Fruit fly (Drosophila melanogaster) whole organism, embryonic: ENCODE results near the gene CG7766.

Source experiments
- Abd-B ChIP-seq: fragments of 200-800 bp; sonication (Bioruptor generic); optimal IDR thresholded peaks from 2 replicates; lab custom pipeline; 2018; ENCODE audit warnings: missing biosample characterization, mild to moderate bottlenecking, missing genetic modification characterization, moderate library complexity
- Ada2b ChIP-seq: fragments of 200-800 bp; sonication (Bioruptor generic); IDR thresholded peaks from 2 replicates; pipeline ENCODE4 v1.3.6; 2022; ENCODE audit warnings: missing biosample characterization, missing genetic modification characterization
- Asciz ChIP-seq: fragments of 200-800 bp; sonication (Bioruptor generic); optimal IDR thresholded peaks from 2 replicates; lab custom pipeline; 2017; ENCODE audit warnings: missing biosample characterization, mild to moderate bottlenecking, missing genetic modification characterization, missing genetic modification reagents
- Bdp1 ChIP-seq: fragments of 200-800 bp; sonication (Bioruptor generic); optimal IDR thresholded peaks from 3 replicates; lab custom pipeline; 2016; ENCODE audit warnings: missing biosample characterization, missing genetic modification characterization
- CG10147 ChIP-seq: fragments of 200-800 bp; sonication (Bioruptor generic); optimal IDR thresholded peaks from 2 replicates; lab custom pipeline; 2019; ENCODE audit warnings: missing biosample characterization, mild to moderate bottlenecking, missing genetic modification characterization, moderate library complexity
- CG11504 ChIP-seq: fragments of 200-800 bp; sonication (Bioruptor generic); optimal IDR thresholded peaks from 3 replicates; lab custom pipeline; 2019; ENCODE audit warnings: missing biosample characterization, mild to moderate bottlenecking, missing genetic modification characterization, moderate library complexity
- CG12155 ChIP-seq: fragments of 200-800 bp; sonication (Bioruptor generic); optimal IDR thresholded peaks from 3 replicates; lab custom pipeline; 2016; ENCODE audit warnings: missing biosample characterization, missing genetic modification characterization
- CG12299 ChIP-seq: fragments of 200-800 bp; sonication (Bioruptor generic); optimal IDR thresholded peaks from 2 replicates; lab custom pipeline; 2018; ENCODE audit warnings: missing biosample characterization, mild to moderate bottlenecking, missing genetic modification characterization
- CG12391 ChIP-seq: fragments of 200-800 bp; sonication (Bioruptor generic); optimal IDR thresholded peaks from 3 replicates; lab custom pipeline; 2018; ENCODE audit warnings: missing biosample characterization, mild to moderate bottlenecking, missing genetic modification characterization, moderate library complexity
- CG12769 ChIP-seq: fragments of 200-800 bp; sonication (Bioruptor generic); optimal IDR thresholded peaks from 2 replicates; lab custom pipeline; 2019; ENCODE audit warnings: missing biosample characterization, mild to moderate bottlenecking, missing genetic modification characterization, moderate library complexity
- CG17829 ChIP-seq: fragments of 200-800 bp; optimal IDR thresholded peaks from 2 replicates; lab custom pipeline; 2019; ENCODE audit warnings: missing biosample characterization, mild to moderate bottlenecking, missing genetic modification characterization, moderate library complexity
- CG18011 ChIP-seq: fragments of 200-800 bp; sonication (Bioruptor generic); optimal IDR thresholded peaks from 2 replicates; lab custom pipeline; 2017; ENCODE audit warnings: missing biosample characterization, missing genetic modification characterization, mild to moderate bottlenecking, moderate library complexity, missing genotype
- CG18476 ChIP-seq: fragments of 200-800 bp; sonication (Bioruptor generic); optimal IDR thresholded peaks from 2 replicates; lab custom pipeline; 2016; ENCODE audit warnings: missing biosample characterization, mild to moderate bottlenecking, missing genetic modification characterization
- CG6254 ChIP-seq: fragments of 200-800 bp; sonication (Bioruptor generic); optimal IDR thresholded peaks from 3 replicates; lab custom pipeline; 2017; ENCODE audit warnings: mild to moderate bottlenecking, missing biosample characterization, missing genetic modification reagents, missing genetic modification characterization
- CG6689 ChIP-seq: fragments of 200-800 bp; sonication (Bioruptor generic); IDR thresholded peaks from 2 replicates; pipeline ENCODE4 v1.3.6; 2022; ENCODE audit warnings: missing biosample characterization, missing genetic modification characterization
- CG6765 ChIP-seq: fragments of 200-800 bp; sonication (Bioruptor generic); optimal IDR thresholded peaks from 3 replicates; lab custom pipeline; 2017; ENCODE audit warnings: missing biosample characterization, mild to moderate bottlenecking, missing genetic modification characterization
- CG7271 ChIP-seq: fragments of 200-800 bp; sonication (Bioruptor generic); optimal IDR thresholded peaks from 2 replicates; lab custom pipeline; 2018; ENCODE audit warnings: missing biosample characterization, mild to moderate bottlenecking, missing genetic modification characterization, moderate library complexity
- CG7745 ChIP-seq: fragments of 200-800 bp; sonication (Bioruptor generic); optimal IDR thresholded peaks from 2 replicates; lab custom pipeline; 2018; ENCODE audit warnings: missing biosample characterization, mild to moderate bottlenecking, missing genetic modification characterization, moderate library complexity
- CG8478 ChIP-seq: fragments of >200 bp; optimal IDR thresholded peaks from 2 replicates; lab custom pipeline; 2018
- CG9817 ChIP-seq: fragments of 200-800 bp; sonication (Bioruptor generic); optimal IDR thresholded peaks from 2 replicates; lab custom pipeline; 2018; ENCODE audit warnings: missing biosample characterization, mild to moderate bottlenecking, missing genetic modification characterization, moderate library complexity
- CHES-1-like ChIP-seq: fragments of 200-800 bp; sonication (Bioruptor generic); optimal IDR thresholded peaks from 2 replicates; lab custom pipeline; 2016; ENCODE audit warnings: missing biosample characterization, missing genetic modification characterization
- Dfd ChIP-seq, 2 experiments: fragments of >200 bp; optimal IDR thresholded peaks; 2 replicates each; lab custom pipeline; 2017; ENCODE audit warnings: missing biosample characterization in 2 of 2, missing genetic modification characterization in 2 of 2
- Dll ChIP-seq: fragments of 200-800 bp; sonication (Bioruptor generic); IDR thresholded peaks from 4 replicates; pipeline ENCODE4 v1.3.6; 2022; ENCODE audit warnings: missing biosample characterization, missing genetic modification characterization; ENCODE audit not compliant: partially characterized antibody
- Dp ChIP-seq: fragments of 200-800 bp; sonication (Bioruptor generic); optimal IDR thresholded peaks from 2 replicates; lab custom pipeline; 2018; ENCODE audit warnings: missing biosample characterization, mild to moderate bottlenecking, missing genetic modification characterization, moderate library complexity
- Drgx ChIP-seq: fragments of 200-800 bp; sonication (Bioruptor generic); IDR thresholded peaks from 2 replicates; pipeline ENCODE4 v1.3.6; 2022; ENCODE audit warnings: missing biosample characterization, missing genetic modification characterization
- Ets65A ChIP-seq: fragments of 200-800 bp; sonication (Bioruptor generic); peaks from one replicate; lab custom pipeline; 2016; ENCODE audit warnings: missing biosample characterization, missing genetic modification characterization
- Fer1 ChIP-seq: fragments of 200-800 bp; sonication (Bioruptor generic); optimal IDR thresholded peaks from 2 replicates; lab custom pipeline; 2017; ENCODE audit warnings: missing biosample characterization, mild to moderate bottlenecking, missing genetic modification characterization
- Hr39 ChIP-seq: fragments of >200 bp; optimal IDR thresholded peaks from 2 replicates; lab custom pipeline; 2017
- Jarid2 ChIP-seq: fragments of 200-800 bp; sonication (Bioruptor generic); optimal IDR thresholded peaks from 3 replicates; lab custom pipeline; 2017; ENCODE audit warnings: mild to moderate bottlenecking, missing biosample characterization, missing genetic modification reagents, missing genetic modification characterization
- Mes4 ChIP-seq: fragments of 200-800 bp; sonication (Bioruptor generic); optimal IDR thresholded peaks from 2 replicates; lab custom pipeline; 2016; ENCODE audit warnings: missing biosample characterization, missing genetic modification characterization
- NC2β ChIP-seq: fragments of 200-800 bp; sonication (Bioruptor generic); optimal IDR thresholded peaks from 2 replicates; lab custom pipeline; 2016; ENCODE audit warnings: missing biosample characterization, missing genetic modification characterization
- al ChIP-seq: fragments of 200-800 bp; sonication (Bioruptor generic); IDR thresholded peaks from 2 replicates; pipeline ENCODE4 v1.3.6; 2022; ENCODE audit warnings: missing biosample characterization, missing genetic modification characterization
- chif ChIP-seq, 2 experiments: fragments of 200-800 bp; sonication (Bioruptor generic); optimal IDR thresholded peaks; 3 replicates each; lab custom pipeline; 2016; ENCODE audit warnings: missing biosample characterization in 2 of 2, missing genetic modification characterization in 2 of 2
- chinmo ChIP-seq: fragments of 200-800 bp; sonication (Bioruptor generic); IDR thresholded peaks from 4 replicates; pipeline ENCODE4 v1.3.6; 2022; ENCODE audit warnings: missing biosample characterization, missing genetic modification characterization; ENCODE audit not compliant: partially characterized antibody
- ci ChIP-seq: fragments of 200-800 bp; sonication (Bioruptor generic); IDR thresholded peaks from 3 replicates; pipeline ENCODE4 v1.3.6; 2022; ENCODE audit warnings: missing biosample characterization, missing genetic modification characterization
- croc ChIP-seq: fragments of 200-800 bp; sonication (Bioruptor generic); conservative IDR thresholded peaks from 3 replicates; pipeline ENCODE4 v1.3.6; 2022; ENCODE audit warnings: missing biosample characterization, missing genetic modification characterization
- da ChIP-seq: fragments of 200-800 bp; sonication (Bioruptor generic); optimal IDR thresholded peaks from 2 replicates; lab custom pipeline; 2016; ENCODE audit warnings: missing biosample characterization, missing genetic modification characterization
- exex ChIP-seq: fragments of 200-800 bp; sonication (Bioruptor generic); optimal IDR thresholded peaks from 4 replicates; lab custom pipeline; 2018; ENCODE audit warnings: missing biosample characterization, mild to moderate bottlenecking, missing genetic modification characterization, moderate library complexity
- eyg ChIP-seq: fragments of 200-800 bp; sonication (Bioruptor generic); optimal IDR thresholded peaks from 3 replicates; lab custom pipeline; 2016; ENCODE audit warnings: missing biosample characterization, missing genetic modification characterization
- fu2 ChIP-seq: fragments of 200-800 bp; sonication (Bioruptor generic); optimal IDR thresholded peaks from 2 replicates; lab custom pipeline; 2016; ENCODE audit warnings: missing biosample characterization, missing genetic modification characterization
- gce ChIP-seq: fragments of 200-800 bp; sonication (Bioruptor generic); IDR thresholded peaks from 3 replicates; pipeline ENCODE4 v1.3.6; 2022; ENCODE audit warnings: missing biosample characterization, missing genetic modification characterization
- grn ChIP-seq: fragments of 200-800 bp; sonication (Bioruptor generic); optimal IDR thresholded peaks from 3 replicates; lab custom pipeline; 2017; ENCODE audit warnings: missing biosample characterization, missing genetic modification characterization
- hth ChIP-seq: fragments of >200 bp; optimal IDR thresholded peaks from 2 replicates; lab custom pipeline; 2017; ENCODE audit warnings: inconsistent platforms
- ind ChIP-seq: fragments of 200-800 bp; sonication (Bioruptor generic); optimal IDR thresholded peaks from 3 replicates; lab custom pipeline; 2016; ENCODE audit warnings: missing biosample characterization, missing genetic modification characterization
- knrl ChIP-seq: fragments of 200-800 bp; sonication (Bioruptor generic); IDR thresholded peaks from 3 replicates; pipeline ENCODE4 v1.3.6; 2022; ENCODE audit warnings: missing biosample characterization, missing genetic modification characterization; ENCODE audit not compliant: partially characterized antibody
- pfk ChIP-seq: fragments of 200-800 bp; sonication (Bioruptor generic); optimal IDR thresholded peaks from 2 replicates; lab custom pipeline; 2018; ENCODE audit warnings: missing biosample characterization, mild to moderate bottlenecking, missing genetic modification characterization, moderate library complexity
- ranshi ChIP-seq: fragments of 200-800 bp; sonication (Bioruptor generic); IDR thresholded peaks from 2 replicates; pipeline ENCODE4 v1.3.6; 2022; ENCODE audit warnings: missing biosample characterization, missing genetic modification characterization
- sens-2 ChIP-seq: fragments of 200-800 bp; sonication (Bioruptor generic); IDR thresholded peaks from 2 replicates; pipeline ENCODE4 v1.3.6; 2022; ENCODE audit warnings: missing biosample characterization, missing genetic modification characterization
- tin ChIP-seq: fragments of 200-800 bp; sonication (Bioruptor generic); optimal IDR thresholded peaks from 3 replicates; lab custom pipeline; 2016; ENCODE audit warnings: missing biosample characterization, missing genetic modification characterization
- zfh1 ChIP-seq: fragments of 200-800 bp; sonication (Bioruptor generic); IDR thresholded peaks from 3 replicates; pipeline ENCODE4 v1.3.6; 2022; ENCODE audit warnings: missing biosample characterization, missing genetic modification characterization

CG7766 gene

dm6 chrX:9109072-9109844 is 5.7 kb upstream of the CG7766 start (continued):
- TF ChIP-seq da (GFP tag; lab: Kevin White, UChicago) (no peak), CG11504 (tag; lab: Kevin White, UChicago) (no peak), CG6689 (peak; percentile 55), CG8478 (lab: Kevin White, UChicago) (peak; percentile 16), pfk (GFP tag; lab: Kevin White, UChicago) (no peak), sens-2 (GFP tag; lab: Robert Waterston, UW) (no peak), CG9817 (tag; lab: Kevin White, UChicago) (peak; percentile 38), Drgx (GFP tag; lab: Robert Waterston, UW) (peak; percentile 53), ci (GFP tag; lab: Robert Waterston, UW) (0 out of 3 replicates have a peak, but pooled peaks have one; percentile 24), CG12769 (tag; lab: Kevin White, UChicago) (no peak), Jarid2 (GFP tag; lab: Kevin White, UChicago) (no peak), Ada2b (0 out of 2 replicates have a peak, but pooled peaks have one; percentile 30), CG12155 (GFP tag; lab: Kevin White, UChicago) (peak; percentile 38), Dll (GFP tag; lab: Robert Waterston, UW) (0 out of 4 replicates have a peak, but pooled peaks have one; percentile 28), Dfd (GFP tag; optimal IDR thresholded peaks at IDR 0.05; lab: Kevin White, UChicago) (no peak), chinmo (GFP tag; lab: Robert Waterston, UW) (no peak), CG10147 (GFP tag; lab: Kevin White, UChicago) (peak; percentile 15), ind (GFP tag; lab: Kevin White, UChicago) (peak; percentile 65), tin (GFP tag; lab: Kevin White, UChicago) (peak; percentile 60), Asciz (GFP tag; lab: Kevin White, UChicago) (peak; percentile 43), CG18476 (peak; percentile 55), knrl (GFP tag; lab: Robert Waterston, UW) (0 out of 3 replicates have a peak, but pooled peaks have one; percentile 22), hth (no peak), CG7271 (no peak), Bdp1 (GFP tag; lab: Kevin White, UChicago) (no peak), eyg (GFP tag; lab: Kevin White, UChicago) (peak; percentile 6), CG6765 (GFP tag; lab: Kevin White, UChicago) (no peak), zfh1 (GFP tag; lab: Robert Waterston, UW) (0 out of 3 replicates have a peak, but pooled peaks have one; percentile 19), exex (tag; lab: Kevin White, UChicago) (no peak), CG12391 (peak; percentile 70), Ets65A (GFP tag; lab: Kevin White, UChicago) (peak; percentile 54), NC2β (GFP tag; lab: Kevin White, UChicago) (peak; percentile 59), CG6254 (GFP tag; lab: Kevin White, UChicago) (peak; percentile 98), CHES-1-like (GFP tag; lab: Kevin White, UChicago) (peak; percentile 59), CG12299 (peak; percentile 13), chif (GFP tag; optimal IDR thresholded peaks at IDR 0.05; lab: Kevin White, UChicago) (peak; percentile 52 to 66), CG18011 (GFP tag; lab: Kevin White, UChicago) (no peak), Abd-B (GFP tag; lab: Kevin White, UChicago) (peak; percentile 68), CG7745 (no peak), Fer1 (no peak), gce (no peak), al (0 out of 2 replicates have a peak, but pooled peaks have one; percentile 24), croc (no peak; the same call in 2 of the 3 replicates), CG17829 (tag; lab: Kevin White, UChicago) (peak; percentile 48), grn (GFP tag; lab: Kevin White, UChicago) (no peak), Mes4 (GFP tag; lab: Kevin White, UChicago) (no peak), Dp (GFP tag; lab: Kevin White, UChicago) (peak; percentile 53), Hr39 (no peak), ranshi (GFP tag; lab: Robert Waterston, UW) (peak; percentile 4; the same call in 1 of the 2 replicates), fu2 (no peak)
